Worm (Caenorhabditis elegans) whole organism, young adult: Measurements from ENCODE around the gene fbxa-153.

ENCODE experiments used
- B0019.2 ChIP-seq: fragments of 200-800 bp; sonication (Bioruptor generic); conservative IDR thresholded peaks from 2 replicates; pipeline ENCODE4 v1.3.6; 2022; ENCODE audit warnings: missing genetic modification reagents, missing genetic modification characterization, missing compliant biosample characterization
- D2030.7 ChIP-seq: fragments of 200-800 bp; sonication (Bioruptor generic); IDR thresholded peaks from 2 replicates; pipeline ENCODE4 v1.3.6; 2022; ENCODE audit warnings: missing genetic modification reagents, missing genetic modification characterization, missing compliant biosample characterization
- F23B12.7 ChIP-seq: sonication (generic microtip); optimal IDR thresholded peaks from 2 replicates; lab custom pipeline; 2017; ENCODE audit warnings: missing genetic modification characterization, mild to moderate bottlenecking, missing compliant biosample characterization, antibody characterized with exemption, moderate library complexity; ENCODE audit not compliant: insufficient read depth
- F55B11.4 ChIP-seq: sonication (generic microtip); optimal IDR thresholded peaks from 2 replicates; lab custom pipeline; 2016; ENCODE audit warnings: missing compliant biosample characterization, missing genetic modification characterization, borderline replicate concordance; ENCODE audit not compliant: insufficient read depth
- F57A8.1 ChIP-seq: fragments of 200-800 bp; sonication (Bioruptor generic); optimal IDR thresholded peaks from 2 replicates; lab custom pipeline; 2018; ENCODE audit warnings: mild to moderate bottlenecking, missing genetic modification characterization, moderate library complexity, missing compliant biosample characterization
- K11D2.4 ChIP-seq: fragments of 200-800 bp; sonication (Bioruptor generic); IDR thresholded peaks from 2 replicates; pipeline ENCODE4 v1.3.6; 2022; ENCODE audit warnings: missing genetic modification reagents, missing genetic modification characterization, missing compliant biosample characterization
- K12H6.12 ChIP-seq: fragments of 200-800 bp; sonication (Bioruptor generic); optimal IDR thresholded peaks from 2 replicates; lab custom pipeline; 2018; ENCODE audit warnings: mild to moderate bottlenecking, missing genetic modification characterization, missing compliant biosample characterization
- T07F8.4 ChIP-seq: sonication (generic microtip); optimal IDR thresholded peaks from 2 replicates; lab custom pipeline; 2016; ENCODE audit warnings: mild to moderate bottlenecking, missing genetic modification characterization, moderate library complexity, missing compliant biosample characterization
- T26A5.8 ChIP-seq: sonication (generic microtip); optimal IDR thresholded peaks from 2 replicates; lab custom pipeline; 2016; ENCODE audit warnings: missing genetic modification characterization, missing compliant biosample characterization
- Y67H2A.10 ChIP-seq: fragments of 200-800 bp; sonication (Bioruptor generic); conservative IDR thresholded peaks from 2 replicates; pipeline ENCODE4 v1.3.6; 2022; ENCODE audit warnings: missing genetic modification reagents, missing genetic modification characterization, missing compliant biosample characterization
- ama-1 ChIP-seq, 3 experiments: fragments of 150-350 bp in 1 of 3; sonication (generic microtip) in 2 of 3; optimal IDR thresholded peaks; 2 replicates each; lab custom pipeline; 2014 to 2018; ENCODE audit warnings: missing biosample characterization in 2 of 3, missing genetic modification characterization in 2 of 3, missing genetic modification reagents in 2 of 3
- athp-1 ChIP-seq: sonication (generic microtip); optimal IDR thresholded peaks from 2 replicates; lab custom pipeline; 2017; ENCODE audit warnings: mild to moderate bottlenecking, missing genetic modification characterization, missing compliant biosample characterization
- attf-3 ChIP-seq: fragments of 200-800 bp; sonication (Bioruptor generic); conservative IDR thresholded peaks from 2 replicates; pipeline ENCODE4 v1.3.6; 2022; ENCODE audit warnings: missing genetic modification reagents, missing genetic modification characterization, missing compliant biosample characterization
- attf-5 ChIP-seq: fragments of 200-800 bp; sonication (Bioruptor generic); optimal IDR thresholded peaks from 2 replicates; lab custom pipeline; 2018; ENCODE audit warnings: mild to moderate bottlenecking, missing genetic modification characterization, missing compliant biosample characterization
- attf-6 ChIP-seq: fragments of 200-800 bp; sonication (Bioruptor generic); IDR thresholded peaks from 2 replicates; pipeline ENCODE4 v1.3.6; 2022; ENCODE audit warnings: missing genetic modification reagents, missing genetic modification characterization, missing compliant biosample characterization
- bed-1 ChIP-seq: fragments of 200-800 bp; sonication (Bioruptor generic); IDR thresholded peaks from 2 replicates; pipeline ENCODE4 v1.3.6; 2022; ENCODE audit warnings: missing genetic modification reagents, missing genetic modification characterization, missing compliant biosample characterization
- cebp-1 ChIP-seq, 2 experiments: fragments of 200-800 bp in 1 of 2; sonication (Bioruptor generic) in 1 of 2; sonication (generic microtip) in 1 of 2; IDR thresholded peaks in 1 of 2; optimal IDR thresholded peaks in 1 of 2; 2 replicates each; pipeline versions ENCODE4 v1.3.6 to Lab custom; 2017 to 2022; ENCODE audit warnings: missing compliant biosample characterization in 2 of 2, missing genetic modification characterization in 2 of 2, mild to moderate bottlenecking in 1 of 2, missing genetic modification reagents in 1 of 2, moderate library complexity in 1 of 2
- ceh-27 ChIP-seq: fragments of 200-800 bp; sonication (Bioruptor generic); optimal IDR thresholded peaks from 2 replicates; lab custom pipeline; 2018; ENCODE audit warnings: mild to moderate bottlenecking, missing genetic modification characterization, moderate library complexity, missing compliant biosample characterization
- ceh-79 ChIP-seq: sonication (generic microtip); optimal IDR thresholded peaks from 2 replicates; lab custom pipeline; 2017; ENCODE audit warnings: mild to moderate bottlenecking, missing genetic modification characterization, missing compliant biosample characterization
- chd-7 ChIP-seq: sonication (generic microtip); optimal IDR thresholded peaks from 2 replicates; lab custom pipeline; 2016; ENCODE audit warnings: mild to moderate bottlenecking, missing genetic modification characterization, moderate library complexity, missing compliant biosample characterization
- dox-1 ChIP-seq: fragments of 200-800 bp; sonication (Bioruptor generic); IDR thresholded peaks from 2 replicates; pipeline ENCODE4 v1.3.6; 2022; ENCODE audit warnings: missing genetic modification reagents, missing genetic modification characterization, missing compliant biosample characterization
- efl-1 ChIP-seq: fragments of 150-350 bp; optimal IDR thresholded peaks from 2 replicates; lab custom pipeline; 2014; ENCODE audit warnings: missing biosample characterization, missing genetic modification reagents, missing genetic modification characterization
- ets-4 ChIP-seq: fragments of 200-800 bp; sonication (Bioruptor generic); optimal IDR thresholded peaks from 2 replicates; lab custom pipeline; 2018; ENCODE audit warnings: mild to moderate bottlenecking, missing genetic modification characterization, missing compliant biosample characterization
- him-1 ChIP-seq: sonication (generic microtip); optimal IDR thresholded peaks from 2 replicates; lab custom pipeline; 2016; ENCODE audit warnings: missing genotype, missing genetic modification reagents, missing genetic modification characterization, missing compliant biosample characterization
- hmg-1.2 ChIP-seq: fragments of 200-800 bp; sonication (Bioruptor generic); IDR thresholded peaks from 2 replicates; pipeline ENCODE4 v1.3.6; 2022; ENCODE audit warnings: missing genetic modification reagents, missing genetic modification characterization, missing compliant biosample characterization
- let-607 ChIP-seq, 2 experiments: fragments of 200-800 bp in 1 of 2; sonication (Bioruptor generic) in 1 of 2; sonication (generic microtip) in 1 of 2; optimal IDR thresholded peaks; 2 replicates each; lab custom pipeline; 2016 to 2018; ENCODE audit warnings: mild to moderate bottlenecking in 2 of 2, missing compliant biosample characterization in 2 of 2, missing genetic modification characterization in 2 of 2, moderate library complexity in 2 of 2, missing genotype in 1 of 2
- lin-35 ChIP-seq, 3 experiments: fragments of 150-350 bp in 2 of 3; sonication (generic microtip) in 1 of 3; optimal IDR thresholded peaks; 2 replicates each; lab custom pipeline; 2014 to 2018; ENCODE audit warnings: missing biosample characterization in 3 of 3, missing genetic modification characterization in 3 of 3, missing genetic modification reagents in 3 of 3
- lin-54 ChIP-seq: fragments of 200-800 bp; sonication (Bioruptor generic); optimal IDR thresholded peaks from 2 replicates; lab custom pipeline; 2018; ENCODE audit warnings: mild to moderate bottlenecking, missing genetic modification characterization, missing compliant biosample characterization
- lsl-1 ChIP-seq: fragments of 200-800 bp; sonication (Bioruptor generic); optimal IDR thresholded peaks from 2 replicates; lab custom pipeline; 2018; ENCODE audit warnings: mild to moderate bottlenecking, missing genetic modification characterization, moderate library complexity, missing compliant biosample characterization
- madf-3 ChIP-seq: fragments of 200-800 bp; sonication (Bioruptor generic); IDR thresholded peaks from 2 replicates; pipeline ENCODE4 v1.3.6; 2022; ENCODE audit warnings: missing genetic modification reagents, missing genetic modification characterization, missing compliant biosample characterization
- mcd-1 ChIP-seq: fragments of 200-800 bp; sonication (Bioruptor generic); IDR thresholded peaks from 2 replicates; pipeline ENCODE4 v1.3.6; 2022; ENCODE audit warnings: missing genetic modification reagents, missing genetic modification characterization, missing compliant biosample characterization
- mel-28 ChIP-seq: sonication (generic microtip); optimal IDR thresholded peaks from 2 replicates; lab custom pipeline; 2016; ENCODE audit warnings: borderline replicate concordance, mild to moderate bottlenecking, missing genetic modification characterization, missing compliant biosample characterization
- nhr-90 ChIP-seq: sonication (generic microtip); optimal IDR thresholded peaks from 2 replicates; lab custom pipeline; 2016; ENCODE audit warnings: missing genotype, mild to moderate bottlenecking, missing genetic modification characterization, missing compliant biosample characterization
- sdz-38 ChIP-seq: sonication (generic microtip); optimal IDR thresholded peaks from 2 replicates; lab custom pipeline; 2016; ENCODE audit warnings: missing genotype, missing genetic modification characterization, missing compliant biosample characterization
- snpc-1.1 ChIP-seq: sonication (generic microtip); optimal IDR thresholded peaks from 2 replicates; lab custom pipeline; 2017; ENCODE audit warnings: missing genetic modification characterization, mild to moderate bottlenecking, missing compliant biosample characterization, antibody characterized with exemption, moderate library complexity, missing genotype, missing genetic modification reagents; ENCODE audit not compliant: insufficient read depth
- snpc-1.3 ChIP-seq: sonication (generic microtip); optimal IDR thresholded peaks from 2 replicates; lab custom pipeline; 2017; ENCODE audit warnings: missing genetic modification characterization, mild to moderate bottlenecking, missing compliant biosample characterization, antibody characterized with exemption, moderate library complexity, missing genotype, missing genetic modification reagents; ENCODE audit not compliant: insufficient read depth
- tbx-9 ChIP-seq: sonication (generic microtip); optimal IDR thresholded peaks from 2 replicates; lab custom pipeline; 2016; ENCODE audit warnings: borderline replicate concordance, missing genetic modification characterization, inconsistent platforms, missing compliant biosample characterization
- tlf-1 ChIP-seq: fragments of 200-800 bp; sonication (Bioruptor generic); optimal IDR thresholded peaks from 2 replicates; lab custom pipeline; 2018; ENCODE audit warnings: mild to moderate bottlenecking, missing genetic modification characterization, missing compliant biosample characterization
- unc-130 ChIP-seq: sonication (generic microtip); optimal IDR thresholded peaks from 2 replicates; lab custom pipeline; 2016; ENCODE audit warnings: missing genetic modification reagents, missing genetic modification characterization, missing compliant biosample characterization
- ztf-22 ChIP-seq: fragments of 200-800 bp; sonication (Bioruptor generic); optimal IDR thresholded peaks from 2 replicates; lab custom pipeline; 2018; ENCODE audit warnings: mild to moderate bottlenecking, missing genetic modification characterization, moderate library complexity, missing compliant biosample characterization
- ztf-3 ChIP-seq: fragments of 200-800 bp; sonication (Bioruptor generic); optimal IDR thresholded peaks from 2 replicates; lab custom pipeline; 2018; ENCODE audit warnings: mild to moderate bottlenecking, missing genetic modification characterization, missing compliant biosample characterization

fbxa-153 gene

DNA sequence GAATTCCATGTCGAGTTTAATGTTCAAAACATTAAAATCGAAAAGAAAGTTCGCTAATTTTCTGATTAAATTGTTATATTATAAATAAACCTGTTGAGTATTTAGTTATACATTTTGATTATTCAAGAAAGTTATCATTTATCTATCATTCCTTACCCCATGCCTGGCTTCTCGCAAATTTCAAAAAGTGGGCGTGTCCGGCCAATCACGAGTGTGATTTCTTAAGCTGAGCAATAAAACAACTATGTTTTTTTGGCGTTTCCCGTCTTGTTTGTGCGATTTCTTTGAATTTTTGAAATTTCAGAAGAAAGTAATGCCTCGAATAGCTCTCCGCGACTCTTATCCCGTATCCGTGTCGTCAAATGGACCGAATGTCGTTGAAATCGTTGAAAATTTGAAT is 37.6 kb downstream of the fbxa-153 start, which contains the start of gene fbxa-94:
fbxa-94 (plus strand) TSS at position 301 of the 400 bp plus-strand sequence.
- TF ChIP-seq ceh-79 (tag; lab: Kevin White, UChicago), result no peak
- no peak for TF ChIP-seq attf-6
- TF ChIP-seq ets-4 (GFP tag; lab: Kevin White, UChicago), result no peak

DNA sequence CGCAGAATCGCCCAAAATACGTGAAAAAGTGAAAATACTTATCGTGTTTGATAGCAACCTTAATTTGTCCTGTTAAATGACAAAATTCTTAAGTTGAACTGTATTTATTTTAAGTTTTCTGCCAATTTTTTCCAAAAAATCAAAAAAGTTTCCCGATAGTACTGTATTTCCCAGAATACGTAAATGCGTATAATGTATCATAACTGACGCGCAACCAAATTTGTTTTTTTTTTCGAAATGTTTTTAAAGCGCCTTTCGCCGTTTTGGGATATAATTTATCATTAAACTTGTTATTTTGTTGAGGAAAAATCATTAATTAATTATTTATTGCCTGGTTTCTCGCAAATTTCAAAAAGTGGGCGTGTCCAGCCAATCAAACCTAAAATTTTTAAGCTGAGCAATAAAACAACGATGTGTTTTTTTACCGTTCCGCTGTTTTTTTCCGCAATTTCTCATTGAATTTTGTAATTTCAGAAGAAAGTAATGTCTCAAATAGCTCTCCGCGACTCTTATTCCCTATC is 39.1 kb downstream of the fbxa-153 start, which contains the start of gene fbxa-95:
fbxa-95 (plus strand) TSS at position 471 of the 521 bp plus-strand sequence.
- TF ChIP-seq tbx-9 (tag; lab: Kevin White, UChicago), result no peak
- TF ChIP-seq him-1, result peak; percentile 31
- peak; percentile 62 for TF ChIP-seq lsl-1 (GFP tag; lab: Kevin White, UChicago)
- TF ChIP-seq athp-1 (tag; lab: Kevin White, UChicago), result peak; percentile 64

DNA sequence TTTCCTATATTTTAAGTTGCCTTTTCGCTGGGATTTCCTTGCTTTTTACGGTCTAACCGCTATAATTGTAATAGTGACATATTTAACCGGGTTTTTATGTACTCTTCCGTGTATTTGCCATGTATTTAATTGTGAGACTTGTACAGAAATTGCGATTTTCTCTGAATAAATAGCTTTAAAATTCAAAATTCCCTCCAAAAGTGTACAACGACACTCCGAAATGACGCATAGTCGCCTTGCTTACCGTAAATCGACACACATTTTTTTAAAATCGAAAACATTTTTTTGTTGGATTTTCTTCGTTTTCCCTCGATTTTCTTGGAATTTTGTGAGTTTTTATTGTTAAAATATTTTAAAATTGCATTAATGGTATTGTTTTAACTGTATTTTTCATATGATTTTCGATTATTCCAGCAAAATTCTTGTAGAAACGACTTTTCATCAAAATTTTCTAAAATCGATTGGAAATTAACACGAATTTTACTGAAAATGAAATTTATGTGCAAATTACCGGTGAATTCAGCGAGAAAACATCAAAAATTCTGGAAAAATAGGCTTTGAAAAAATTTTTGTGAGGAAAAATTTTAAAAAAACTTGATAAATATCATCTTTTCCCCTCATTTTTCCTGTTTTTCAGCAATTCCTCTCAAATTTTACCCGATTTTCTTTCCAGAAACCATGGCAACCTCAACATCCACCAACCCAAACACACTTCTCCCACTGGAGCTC is 40.3 kb downstream of the fbxa-153 start, which contains the start of gene lsm-5:
lsm-5 (plus strand) TSS at position 679 of the 729 bp plus-strand sequence.
- TF ChIP-seq lin-35 (GFP tag; optimal IDR thresholded peaks at IDR 0.05; lab: Kevin White, UChicago), result peak in 1 of 3 experiments; percentile 83
- TF ChIP-seq ztf-22 (GFP tag; lab: Kevin White, UChicago), result no peak
- no peak for TF ChIP-seq tlf-1 (GFP tag; lab: Kevin White, UChicago)
- TF ChIP-seq attf-5 (GFP tag; lab: Kevin White, UChicago), result no peak
- no peak for TF ChIP-seq dox-1 (GFP tag; lab: Robert Waterston, UW)
- no peak for TF ChIP-seq B0019.2 (GFP tag; lab: Robert Waterston, UW)
- TF ChIP-seq F55B11.4 (tag; lab: Kevin White, UChicago), result no peak
- peak; percentile 77 for TF ChIP-seq ama-1 (optimal IDR thresholded peaks at IDR 0.05; lab: Kevin White, UChicago)
- no peak for TF ChIP-seq ama-1 (GFP tag; optimal IDR thresholded peaks at IDR 0.05; lab: Kevin White, UChicago)
- peak; percentile 34 for TF ChIP-seq him-1
- no peak for TF ChIP-seq nhr-90 (tag; lab: Kevin White, UChicago)
- TF ChIP-seq unc-130, result no peak
- no peak for TF ChIP-seq mel-28 (tag; lab: Kevin White, UChicago)
- TF ChIP-seq attf-3, result peak; percentile 93
- TF ChIP-seq ceh-27 (GFP tag; lab: Kevin White, UChicago), result no peak
- TF ChIP-seq D2030.7 (GFP tag; lab: Robert Waterston, UW), result no peak
- no peak for TF ChIP-seq snpc-1.1
- peak; percentile 67 for TF ChIP-seq efl-1 (GFP tag; lab: Kevin White, UChicago)
- no peak for TF ChIP-seq K12H6.12
- no peak for TF ChIP-seq sdz-38 (tag; lab: Kevin White, UChicago)
- TF ChIP-seq cebp-1 (GFP tag; IDR thresholded peaks at IDR 0.05; lab: Robert Waterston, UW), result no peak
- TF ChIP-seq cebp-1 (tag; optimal IDR thresholded peaks at IDR 0.05; lab: Kevin White, UChicago), result peak; percentile 45
- TF ChIP-seq lin-54 (GFP tag; lab: Kevin White, UChicago), result peak; percentile 79
- TF ChIP-seq F57A8.1 (GFP tag; lab: Kevin White, UChicago), result no peak
- no peak for TF ChIP-seq chd-7 (tag; lab: Kevin White, UChicago)
- TF ChIP-seq T26A5.8, result no peak
- TF ChIP-seq let-607 (tag; optimal IDR thresholded peaks at IDR 0.05; lab: Kevin White, UChicago), result no peak
- TF ChIP-seq bed-1 (GFP tag; lab: Robert Waterston, UW), result no peak
- no peak for TF ChIP-seq K11D2.4 (GFP tag; lab: Robert Waterston, UW)
- no peak for TF ChIP-seq ztf-3 (GFP tag; lab: Kevin White, UChicago)
- TF ChIP-seq snpc-1.3 (tag; lab: Kevin White, UChicago), result no peak
- no peak for TF ChIP-seq madf-3
- no peak for TF ChIP-seq Y67H2A.10
- peak; percentile 49 for TF ChIP-seq F23B12.7 (tag; lab: Kevin White, UChicago)
- no peak for TF ChIP-seq athp-1 (tag; lab: Kevin White, UChicago)
- TF ChIP-seq T07F8.4 (tag; lab: Kevin White, UChicago), result no peak
- no peak for TF ChIP-seq hmg-1.2 (GFP tag; lab: Robert Waterston, UW)
- TF ChIP-seq mcd-1 (GFP tag; lab: Robert Waterston, UW), result no peak
